Fruit fly (Drosophila melanogaster) whole organism, wandering third instar larva: ENCODE data around the gene CG15145.

Experiments used
- Abd-B ChIP-seq: fragments of >200 bp; optimal IDR thresholded peaks from 2 replicates; lab custom pipeline; 2017; ENCODE audit warnings: missing biosample characterization, missing genetic modification characterization
- CG32264 ChIP-seq: fragments of 200-800 bp; sonication (Bioruptor generic); optimal IDR thresholded peaks from 2 replicates; lab custom pipeline; 2016; ENCODE audit warnings: missing biosample characterization, missing genetic modification characterization
- CG9705 ChIP-seq: fragments of 200-800 bp; sonication (Bioruptor generic); optimal IDR thresholded peaks from 2 replicates; lab custom pipeline; 2018; ENCODE audit warnings: missing biosample characterization, mild to moderate bottlenecking, missing genetic modification characterization
- CrebA ChIP-seq: fragments of 200-800 bp; sonication (Bioruptor generic); optimal IDR thresholded peaks from 2 replicates; lab custom pipeline; 2016; ENCODE audit warnings: missing biosample characterization, mild to moderate bottlenecking, missing genetic modification characterization, borderline replicate concordance
- Dfd ChIP-seq: fragments of >200 bp; optimal IDR thresholded peaks from 2 replicates; lab custom pipeline; 2017; ENCODE audit warnings: missing biosample characterization, missing genetic modification characterization
- Dif ChIP-seq: fragments of 200-275, 200-300 bp; sonication (Bioruptor generic); optimal IDR thresholded peaks from 2 replicates; lab custom pipeline; 2018; ENCODE audit warnings: missing biosample characterization, missing genetic modification characterization; ENCODE audit not compliant: partially characterized antibody
- GATAd ChIP-seq: sonication (Bioruptor generic); optimal IDR thresholded peaks from 2 replicates; lab custom pipeline; 2016; ENCODE audit warnings: missing biosample characterization, missing genetic modification characterization
- HLH106 ChIP-seq: fragments of 200-800 bp; optimal IDR thresholded peaks from 3 replicates; lab custom pipeline; 2019; ENCODE audit warnings: missing biosample characterization, mild to moderate bottlenecking, missing genetic modification characterization, moderate library complexity
- Hnf4 ChIP-seq: fragments of 200-800 bp; sonication (Bioruptor generic); optimal IDR thresholded peaks from 2 replicates; lab custom pipeline; 2016; ENCODE audit warnings: missing biosample characterization, mild to moderate bottlenecking, missing genetic modification characterization
- Hr78 ChIP-seq: fragments of >200 bp; optimal IDR thresholded peaks from 2 replicates; lab custom pipeline; 2017; ENCODE audit warnings: missing biosample characterization, missing genetic modification characterization
- Hr83 ChIP-seq: fragments of 200-300 bp; sonication (Bioruptor generic); optimal IDR thresholded peaks from 2 replicates; lab custom pipeline; 2016; ENCODE audit warnings: missing biosample characterization, mild to moderate bottlenecking, missing genetic modification characterization, moderate library complexity; ENCODE audit not compliant: poor library complexity, severe bottlenecking
- Jra ChIP-seq: sonication (Bioruptor generic); optimal IDR thresholded peaks from 2 replicates; lab custom pipeline; 2016; ENCODE audit warnings: missing biosample characterization, missing genetic modification characterization
- Mio ChIP-seq: sonication (Bioruptor generic); optimal IDR thresholded peaks from 2 replicates; lab custom pipeline; 2016; ENCODE audit warnings: missing biosample characterization, missing genetic modification characterization
- N ChIP-seq: fragments of >200 bp; optimal IDR thresholded peaks from 2 replicates; lab custom pipeline; 2018; ENCODE audit warnings: missing biosample characterization, missing external identifiers, missing genetic modification characterization
- Rel ChIP-seq, 2 experiments: fragments of 200-800 bp; sonication (Bioruptor generic) in 1 of 2; optimal IDR thresholded peaks; 2 replicates in 1 of 2; 3 replicates in 1 of 2; lab custom pipeline; 2016 to 2019; ENCODE audit warnings: mild to moderate bottlenecking in 2 of 2, missing biosample characterization in 2 of 2, missing genetic modification characterization in 2 of 2, moderate library complexity in 1 of 2
- Sp1 ChIP-seq: fragments of 200-800 bp; sonication (Bioruptor generic); optimal IDR thresholded peaks from 3 replicates; lab custom pipeline; 2019; ENCODE audit warnings: missing biosample characterization, mild to moderate bottlenecking, missing genetic modification characterization, moderate library complexity
- br ChIP-seq: fragments of 200-800 bp; sonication (Bioruptor generic); optimal IDR thresholded peaks from 2 replicates; lab custom pipeline; 2016; ENCODE audit warnings: missing biosample characterization, missing genetic modification characterization
- brk ChIP-seq: fragments of 200-800 bp; sonication (Bioruptor generic); optimal IDR thresholded peaks from 2 replicates; lab custom pipeline; 2016; ENCODE audit warnings: missing biosample characterization, mild to moderate bottlenecking, missing genetic modification characterization
- dl ChIP-seq, 2 experiments: fragments of 175-275, 200-275 bp in 1 of 2; fragments of 200-275 bp in 1 of 2; sonication (Bioruptor generic); optimal IDR thresholded peaks; lab custom pipeline; 2018; ENCODE audit warnings: mild to moderate bottlenecking in 2 of 2, missing biosample characterization in 2 of 2, missing genetic modification characterization in 2 of 2, moderate library complexity in 2 of 2; ENCODE audit not compliant: partially characterized antibody in 2 of 2, insufficient read depth in 1 of 2
- dmrt93B ChIP-seq: fragments of 200-800 bp; sonication (Bioruptor generic); optimal IDR thresholded peaks from 2 replicates; lab custom pipeline; 2018; ENCODE audit warnings: missing biosample characterization, mild to moderate bottlenecking, missing genetic modification characterization
- dsf ChIP-seq: sonication (Bioruptor generic); optimal IDR thresholded peaks from 2 replicates; lab custom pipeline; 2016; ENCODE audit warnings: missing biosample characterization, missing genetic modification characterization, borderline replicate concordance
- ey ChIP-seq: fragments of 200-800 bp; sonication (Bioruptor generic); optimal IDR thresholded peaks from 2 replicates; lab custom pipeline; 2016; ENCODE audit warnings: missing biosample characterization, missing genetic modification characterization
- fru ChIP-seq: fragments of 200-800 bp; sonication (Bioruptor generic); optimal IDR thresholded peaks from 3 replicates; lab custom pipeline; 2016; ENCODE audit warnings: missing biosample characterization, mild to moderate bottlenecking, missing genetic modification characterization
- h ChIP-seq: fragments of 200-800 bp; sonication (Bioruptor generic); optimal IDR thresholded peaks from 3 replicates; lab custom pipeline; 2016; ENCODE audit warnings: missing biosample characterization, mild to moderate bottlenecking, missing genetic modification characterization
- lola ChIP-seq: fragments of >200 bp; optimal IDR thresholded peaks from 2 replicates; lab custom pipeline; 2017; ENCODE audit warnings: missing biosample characterization, missing genetic modification characterization
- pan ChIP-seq: fragments of >200 bp; optimal IDR thresholded peaks from 2 replicates; lab custom pipeline; 2017
- sage ChIP-seq: fragments of 200-800 bp; sonication (Bioruptor generic); optimal IDR thresholded peaks from 2 replicates; lab custom pipeline; 2016; ENCODE audit warnings: missing biosample characterization, mild to moderate bottlenecking, missing genetic modification characterization
- sv ChIP-seq: fragments of 200-800 bp; sonication (Bioruptor generic); optimal IDR thresholded peaks from 3 replicates; lab custom pipeline; 2016; ENCODE audit warnings: missing biosample characterization, missing genetic modification characterization
- tai ChIP-seq: sonication (Bioruptor generic); optimal IDR thresholded peaks from 2 replicates; lab custom pipeline; 2016; ENCODE audit warnings: missing biosample characterization, missing genetic modification characterization
- woc ChIP-seq: sonication (Bioruptor generic); optimal IDR thresholded peaks from 2 replicates; lab custom pipeline; 2016; ENCODE audit warnings: missing biosample characterization, mild to moderate bottlenecking, missing genetic modification characterization

The CG15145 gene

dm6 chr2L:17560125-17561019 lies 28.3 kb upstream of the CG15145 start:
- TF ChIP-seq tai (GFP tag; lab: Kevin White, UChicago) (no peak), Dif (no peak), brk (GFP tag; lab: Kevin White, UChicago) (no peak), pan (lab: Kevin White, UChicago) (no peak), Mio (no peak), GATAd (GFP tag; lab: Kevin White, UChicago) (no peak), ey (no peak), Abd-B (GFP tag; lab: Kevin White, UChicago) (no peak), Hr78 (GFP tag; lab: Kevin White, UChicago) (no peak), dmrt93B (no peak), lola (no peak), CG9705 (GFP tag; lab: Kevin White, UChicago) (no peak), dl (GFP tag; optimal IDR thresholded peaks at IDR 0.05; lab: Kevin White, UChicago; ENCODE audit: insufficient read depth in 1 of 2, partially characterized antibody in 2 of 2) (no peak), HLH106 (tag; lab: Kevin White, UChicago) (no peak), dsf (no peak)

DNA sequence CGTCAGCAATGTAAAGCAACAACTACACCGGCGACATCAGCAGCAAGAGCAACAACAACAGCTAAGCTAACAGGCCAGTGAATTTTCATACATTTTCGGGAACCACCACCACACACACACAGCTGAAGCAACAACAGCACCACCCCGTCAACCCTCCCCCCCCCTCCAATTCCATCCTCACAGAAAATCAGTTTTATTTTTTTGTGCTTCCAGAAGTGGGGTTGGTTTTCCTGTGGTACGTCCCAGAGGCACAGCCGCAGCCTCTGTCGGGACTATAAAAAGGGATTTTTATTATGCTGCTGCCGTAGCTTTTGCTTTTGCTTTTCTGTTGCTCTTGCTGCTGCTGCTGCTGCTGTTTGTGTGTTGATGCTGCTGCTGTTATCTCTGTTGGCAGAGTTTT lies 27.2 kb upstream of the CG15145 start:
- TF ChIP-seq dsf = no peak
- no peak for TF ChIP-seq h (GFP tag; lab: Kevin White, UChicago)
- TF ChIP-seq Dfd = peak; percentile 18
- TF ChIP-seq CrebA (GFP tag; lab: Kevin White, UChicago) = no peak
- TF ChIP-seq N (GFP tag; lab: Kevin White, UChicago) = no peak

DNA sequence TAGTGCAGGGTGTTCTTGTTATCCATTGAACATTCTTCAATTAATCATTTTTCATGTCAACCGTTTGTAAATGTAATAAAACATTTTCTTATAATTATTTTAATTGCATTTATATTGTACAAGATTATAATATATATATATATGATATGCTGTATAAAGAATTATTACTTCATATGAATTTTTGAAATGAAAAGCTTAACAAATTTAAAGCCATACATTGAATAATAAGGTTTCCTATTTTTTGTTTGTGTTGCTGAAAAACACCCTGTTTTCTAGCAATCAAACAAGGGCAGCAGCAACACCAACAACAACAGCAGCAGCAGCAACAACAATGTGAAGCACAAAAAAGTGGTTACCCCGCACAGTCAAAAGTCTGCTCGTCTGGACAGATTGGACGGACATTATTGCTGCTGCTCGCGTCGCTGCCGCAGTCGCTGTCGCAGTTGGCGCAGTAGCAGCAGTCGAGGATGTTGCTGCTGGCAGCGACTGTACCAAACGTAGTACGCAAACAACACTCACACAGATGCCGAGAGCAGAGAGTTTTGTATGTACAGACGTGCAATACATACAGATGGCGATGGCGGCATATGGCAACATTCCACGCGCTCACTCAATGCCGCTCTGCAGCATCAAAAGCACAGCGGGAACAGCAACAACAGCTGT lies 26.2 kb upstream of the CG15145 start:
- peak; percentile 13 for TF ChIP-seq HLH106 (tag; lab: Kevin White, UChicago)
- TF ChIP-seq Rel (GFP tag; optimal IDR thresholded peaks at IDR 0.05; lab: Kevin White, UChicago) = no peak
- TF ChIP-seq Rel (tag; optimal IDR thresholded peaks at IDR 0.05; lab: Kevin White, UChicago) = no peak
- peak; percentile 33 for TF ChIP-seq Sp1

DNA sequence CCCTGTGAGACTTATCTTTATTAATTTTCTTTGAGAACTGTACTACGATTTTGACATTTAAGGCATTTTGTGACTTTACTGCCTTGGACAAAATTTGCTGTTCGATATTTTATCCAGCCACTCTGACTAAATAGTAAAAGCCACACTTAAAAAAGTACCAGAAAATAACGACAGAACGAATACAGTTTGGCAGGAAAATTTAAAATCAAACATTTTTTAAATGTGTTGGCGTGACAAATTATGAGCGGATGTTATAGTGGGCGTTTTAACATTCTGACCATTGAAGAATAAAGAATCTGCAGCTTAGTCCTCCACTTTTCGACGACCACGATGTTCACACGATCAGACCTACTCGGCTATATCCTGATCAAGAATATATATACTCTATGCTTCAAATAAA lies 23.6 kb upstream of the CG15145 start, which contains the start of gene CG7094:
Gene CG7094, minus strand, starts transcription at position 101 of the 400 bp plus-strand sequence.
- TF ChIP-seq sage (GFP tag; lab: Kevin White, UChicago) (no peak), dsf (no peak), Hr83 (no peak), fru (GFP tag; lab: Kevin White, UChicago) (no peak), br (GFP tag; lab: Kevin White, UChicago) (no peak), sv (GFP tag; lab: Kevin White, UChicago) (no peak), h (GFP tag; lab: Kevin White, UChicago) (no peak), HLH106 (tag; lab: Kevin White, UChicago) (no peak), woc (no peak), Jra (no peak)

DNA sequence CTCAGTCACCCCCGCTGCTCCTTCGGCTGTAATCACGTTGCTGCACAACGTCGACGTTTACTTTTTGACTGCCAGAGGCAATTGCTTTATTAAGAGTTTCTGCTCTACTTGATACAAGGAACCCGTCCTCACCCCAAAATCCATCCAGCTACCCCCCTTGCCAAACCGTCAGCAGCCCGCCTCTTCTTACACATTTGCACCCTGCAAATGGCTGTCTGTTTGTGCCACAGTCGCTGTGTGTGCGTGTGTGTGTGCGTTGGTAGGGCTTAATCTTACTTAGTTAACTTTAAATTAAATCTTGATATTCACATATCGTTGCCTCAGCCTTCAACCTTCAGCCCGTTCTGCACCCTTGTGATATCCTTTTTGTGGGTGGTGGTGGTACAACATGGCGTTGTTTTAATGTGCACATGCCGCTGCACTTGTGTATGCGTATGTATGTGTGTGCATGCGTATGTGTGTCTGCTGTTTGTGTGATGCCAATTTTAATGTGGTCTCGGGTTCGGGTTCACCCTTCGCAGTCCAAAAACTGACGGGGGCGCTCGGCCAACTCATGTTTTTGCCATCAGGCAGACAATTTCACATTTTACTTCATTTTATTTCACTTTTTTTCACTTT lies 10.7 kb upstream of the CG15145 start:
- TF ChIP-seq Hr78 (GFP tag; lab: Kevin White, UChicago) = no peak
- no peak for TF ChIP-seq Abd-B (GFP tag; lab: Kevin White, UChicago)
- no peak for TF ChIP-seq pan (lab: Kevin White, UChicago)
- TF ChIP-seq N (GFP tag; lab: Kevin White, UChicago) = no peak
- no peak for TF ChIP-seq Hnf4 (GFP tag; lab: Kevin White, UChicago)
- TF ChIP-seq Dif = no peak
- no peak for TF ChIP-seq CG32264 (GFP tag; lab: Kevin White, UChicago)
